Fruit fly (Drosophila melanogaster): ENCODE measurements around the gene yin.

DNA sequence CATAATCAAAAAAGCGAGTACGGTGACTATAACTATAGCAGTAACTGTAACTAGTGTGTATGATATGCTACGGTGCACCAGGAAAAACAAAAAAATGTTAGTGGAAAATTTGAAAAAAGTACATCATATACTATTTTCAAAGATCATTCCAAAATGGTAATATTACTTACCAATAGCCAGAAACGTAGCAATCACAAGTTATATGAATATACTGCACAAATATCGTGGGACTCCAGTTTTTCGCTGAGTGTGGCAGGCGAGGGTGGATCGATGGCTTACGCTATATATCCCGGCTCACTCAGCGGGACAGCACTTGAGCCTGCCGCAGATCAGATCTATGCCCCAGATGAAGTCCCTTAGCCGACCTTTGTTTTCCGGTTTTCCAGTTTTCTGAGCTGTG lies 34.1 kb downstream of the yin start:
- TF ChIP-seq cic (GFP tag; optimal IDR thresholded peaks at IDR 0.05), result no peak
- TF ChIP-seq pad (GFP tag; optimal IDR thresholded peaks at IDR 0.05), result no peak
- no peak for TF ChIP-seq CG12768 (GFP tag; optimal IDR thresholded peaks at IDR 0.05)
- no peak for TF ChIP-seq CG7045 (GFP tag; optimal IDR thresholded peaks at IDR 0.05)
- TF ChIP-seq CG1620 (GFP tag; optimal IDR thresholded peaks at IDR 0.05), result no peak
- TF ChIP-seq kay (GFP tag; ENCODE audit: borderline replicate concordance), result no peak
